Fruit fly (Drosophila melanogaster): ENCODE data around the gene p130CAS.

Gene p130CAS

dm6 chr3L:133806-134325 is 18.8 kb upstream of the p130CAS start:
- no peak for TF ChIP-seq CG7928 (GFP tag; optimal IDR thresholded peaks at IDR 0.05)
- TF ChIP-seq CG33557 (GFP tag; optimal IDR thresholded peaks at IDR 0.05), result no peak
- peak; percentile 90 for TF ChIP-seq sd (tag; optimal IDR thresholded peaks at IDR 0.05)
- TF ChIP-seq CG14014 (GFP tag; IDR thresholded peaks at IDR 0.05), result no peak
- no peak for TF ChIP-seq ewg (GFP tag; optimal IDR thresholded peaks at IDR 0.05)
- TF ChIP-seq abd-A (tag; optimal IDR thresholded peaks at IDR 0.05), result peak; percentile 80
- no peak for TF ChIP-seq BEAF-32 (GFP tag; optimal IDR thresholded peaks at IDR 0.05)
- no peak for TF ChIP-seq CG10267 (tag; optimal IDR thresholded peaks at IDR 0.05)
- TF ChIP-seq stwl (tag; optimal IDR thresholded peaks at IDR 0.05), result no peak
- TF ChIP-seq Eip74EF (GFP tag; optimal IDR thresholded peaks at IDR 0.05), result peak in 1 of 2 experiments; percentile 71
- no peak for TF ChIP-seq CG8944 (GFP tag; optimal IDR thresholded peaks at IDR 0.05)
- TF ChIP-seq CG2116 (GFP tag; optimal IDR thresholded peaks at IDR 0.05), result no peak
- no peak for TF ChIP-seq Stat92E (GFP tag; optimal IDR thresholded peaks at IDR 0.05)
- TF ChIP-seq CG1603 (tag; optimal IDR thresholded peaks at IDR 0.05), result no peak
- no peak for TF ChIP-seq hb (GFP tag; IDR thresholded peaks at IDR 0.05; ENCODE audit: partially characterized antibody)
- TF ChIP-seq nerfin-2 (GFP tag; IDR thresholded peaks at IDR 0.05; ENCODE audit: partially characterized antibody), result no peak
- no peak for TF ChIP-seq rib (GFP tag; IDR thresholded peaks at IDR 0.05)
- no peak for TF ChIP-seq CG15696 (tag; optimal IDR thresholded peaks at IDR 0.05)
- peak; percentile 31 for TF ChIP-seq Med (GFP tag)
- TF ChIP-seq sc (optimal IDR thresholded peaks at IDR 0.05), result no peak
- no peak for TF ChIP-seq sc (GFP tag; optimal IDR thresholded peaks at IDR 0.05)
- TF ChIP-seq Ets65A (GFP tag), result no peak
- TF ChIP-seq esg (GFP tag; conservative IDR thresholded peaks at IDR 0.05), result no peak
- no peak for TF ChIP-seq CG34422 (GFP tag; IDR thresholded peaks at IDR 0.05)
- no peak for TF ChIP-seq CG17912 (GFP tag; optimal IDR thresholded peaks at IDR 0.05)
- TF ChIP-seq CG17829 (tag; optimal IDR thresholded peaks at IDR 0.05), result no peak
- TF ChIP-seq CG7786 (GFP tag; optimal IDR thresholded peaks at IDR 0.05), result no peak
- peak; percentile 69; the same call in 1 of the 2 replicates for TF ChIP-seq Awh (GFP tag; IDR thresholded peaks at IDR 0.05)
- no peak for TF ChIP-seq Six4 (GFP tag; optimal IDR thresholded peaks at IDR 0.05)
- no peak for TF ChIP-seq CG3065 (GFP tag; optimal IDR thresholded peaks at IDR 0.05)
- no peak for TF ChIP-seq dati (GFP tag; IDR thresholded peaks at IDR 0.05)
- TF ChIP-seq CG30431 (GFP tag; optimal IDR thresholded peaks at IDR 0.05), result no peak
- no peak for TF ChIP-seq pnt (GFP tag; optimal IDR thresholded peaks at IDR 0.05)
- TF ChIP-seq Mes4 (GFP tag; optimal IDR thresholded peaks at IDR 0.05), result no peak
- peak; percentile 19 for TF ChIP-seq hkb (optimal IDR thresholded peaks at IDR 0.05)
- no peak for TF ChIP-seq hkb (GFP tag; IDR thresholded peaks at IDR 0.05)
- TF ChIP-seq mld (GFP tag; IDR thresholded peaks at IDR 0.05; ENCODE audit: partially characterized antibody), result no peak
- no peak for TF ChIP-seq ERR (GFP tag; optimal IDR thresholded peaks at IDR 0.05)
- TF ChIP-seq eve (GFP tag; optimal IDR thresholded peaks at IDR 0.05), result peak in 1 of 2 experiments; percentile 29
- TF ChIP-seq Doc3 (GFP tag; IDR thresholded peaks at IDR 0.05; ENCODE audit: partially characterized antibody), result no peak; the same call in 2 of the 3 replicates
- TF ChIP-seq chinmo (GFP tag; IDR thresholded peaks at IDR 0.05; ENCODE audit: partially characterized antibody), result peak; percentile 42; the same call in 1 of the 4 replicates
- TF ChIP-seq CG6813 (GFP tag; optimal IDR thresholded peaks at IDR 0.05), result no peak
- peak; percentile 12 for TF ChIP-seq CG10543 (GFP tag; optimal IDR thresholded peaks at IDR 0.05)
- no peak for TF ChIP-seq CG10321 (GFP tag; IDR thresholded peaks at IDR 0.05)
- no peak for TF ChIP-seq Usf (GFP tag; optimal IDR thresholded peaks at IDR 0.05)
- TF ChIP-seq CG15269 (tag; optimal IDR thresholded peaks at IDR 0.05), result no peak
- TF ChIP-seq CG11456 (GFP tag; IDR thresholded peaks at IDR 0.05), result no peak
- TF ChIP-seq D19B (GFP tag; optimal IDR thresholded peaks at IDR 0.05), result no peak

Measured in whole organism, embryonic.